Fruit fly (Drosophila melanogaster) whole organism, adult: Measurements from ENCODE around the gene ex.

Experiments
- CG11617 ChIP-seq: fragments of 200-800 bp; sonication (Bioruptor generic); optimal IDR thresholded peaks from 2 replicates; lab custom pipeline; 2017; ENCODE audit warnings: mild to moderate bottlenecking, missing biosample characterization, missing genetic modification reagents, missing genetic modification characterization
- CG12768 ChIP-seq: fragments of 200-800 bp; sonication (Bioruptor generic); optimal IDR thresholded peaks from 2 replicates; lab custom pipeline; 2017; ENCODE audit warnings: missing biosample characterization, missing genetic modification characterization, mild to moderate bottlenecking, moderate library complexity, missing genetic modification reagents
- CG14711 ChIP-seq: fragments of 200-800 bp; sonication (Bioruptor generic); optimal IDR thresholded peaks from 2 replicates; lab custom pipeline; 2018; ENCODE audit warnings: missing biosample characterization, mild to moderate bottlenecking, missing genetic modification characterization, moderate library complexity
- CG1620 ChIP-seq: fragments of 200-800 bp; sonication (Bioruptor generic); optimal IDR thresholded peaks from 2 replicates; lab custom pipeline; 2016; ENCODE audit warnings: missing biosample characterization, missing genetic modification characterization
- CG33017 ChIP-seq: fragments of 200-800 bp; sonication (Bioruptor generic); optimal IDR thresholded peaks from 2 replicates; lab custom pipeline; 2018; ENCODE audit warnings: missing biosample characterization, mild to moderate bottlenecking, missing genetic modification characterization, moderate library complexity
- CG5204 ChIP-seq: fragments of 200-800 bp; sonication (Bioruptor generic); optimal IDR thresholded peaks from 2 replicates; lab custom pipeline; 2016; ENCODE audit warnings: missing biosample characterization, missing genetic modification characterization
- CG7045 ChIP-seq: fragments of 200-800 bp; sonication (Bioruptor generic); optimal IDR thresholded peaks from 2 replicates; lab custom pipeline; 2017; ENCODE audit warnings: missing biosample characterization, mild to moderate bottlenecking, missing genetic modification characterization
- CG7101 ChIP-seq: fragments of 200-800 bp; sonication (Bioruptor generic); optimal IDR thresholded peaks from 2 replicates; lab custom pipeline; 2018; ENCODE audit warnings: missing biosample characterization, mild to moderate bottlenecking, missing genetic modification characterization, moderate library complexity
- Clk ChIP-seq: fragments of 200-800 bp; sonication (Bioruptor generic); optimal IDR thresholded peaks from 2 replicates; lab custom pipeline; 2017; ENCODE audit warnings: missing biosample characterization, missing genetic modification characterization
- Crg-1 ChIP-seq: fragments of 200-800 bp; sonication (Bioruptor generic); optimal IDR thresholded peaks from 2 replicates; lab custom pipeline; 2016; ENCODE audit warnings: missing biosample characterization, missing genetic modification characterization
- Hr96 ChIP-seq: fragments of 200-800 bp; sonication (Bioruptor generic); optimal IDR thresholded peaks from 2 replicates; lab custom pipeline; 2016; ENCODE audit warnings: missing biosample characterization, missing genetic modification characterization
- Mnt ChIP-seq: fragments of 200-800 bp; sonication (Bioruptor generic); optimal IDR thresholded peaks from 2 replicates; lab custom pipeline; 2016; ENCODE audit warnings: missing biosample characterization, mild to moderate bottlenecking, missing genetic modification characterization
- bab1 ChIP-seq: fragments of 200-800 bp; sonication (Bioruptor generic); optimal IDR thresholded peaks from 3 replicates; lab custom pipeline; 2019; ENCODE audit warnings: missing biosample characterization, mild to moderate bottlenecking, missing genetic modification characterization, moderate library complexity
- cic ChIP-seq: fragments of 200-800 bp; sonication (Bioruptor generic); optimal IDR thresholded peaks from 2 replicates; lab custom pipeline; 2017; ENCODE audit warnings: missing biosample characterization, mild to moderate bottlenecking, missing genetic modification characterization, moderate library complexity
- cnc ChIP-seq, 2 experiments: fragments of >200 bp; optimal IDR thresholded peaks; 2 replicates each; lab custom pipeline; 2017
- kay ChIP-seq: fragments of 200-800 bp; sonication (Bioruptor generic); peaks from one replicate; lab custom pipeline; 2016; ENCODE audit warnings: missing biosample characterization, missing genetic modification characterization, borderline replicate concordance
- ovo ChIP-seq: fragments of 200-800 bp; sonication (Bioruptor generic); optimal IDR thresholded peaks from 2 replicates; lab custom pipeline; 2016; ENCODE audit warnings: missing biosample characterization, missing genetic modification characterization
- pad ChIP-seq: fragments of 200-800 bp; sonication (Bioruptor generic); optimal IDR thresholded peaks from 3 replicates; lab custom pipeline; 2017; ENCODE audit warnings: missing biosample characterization, missing genetic modification characterization, mild to moderate bottlenecking, moderate library complexity, missing genetic modification reagents
- tj ChIP-seq: fragments of 200-800 bp; sonication (Bioruptor generic); optimal IDR thresholded peaks from 3 replicates; lab custom pipeline; 2017; ENCODE audit warnings: missing biosample characterization, mild to moderate bottlenecking, missing genetic modification characterization, moderate library complexity
- toe ChIP-seq: fragments of 200-800 bp; sonication (Bioruptor generic); optimal IDR thresholded peaks from 2 replicates; lab custom pipeline; 2016; ENCODE audit warnings: missing biosample characterization, missing genetic modification characterization

The ex gene

dm6 chr2L:471021-471479 is 40.0 kb downstream of the ex start:
- peak; percentile 60 for TF ChIP-seq CG5204
- peak; percentile 14 for TF ChIP-seq CG1620 (GFP tag; lab: Kevin White, UChicago)
- peak; percentile 66 for TF ChIP-seq CG12768 (GFP tag; lab: Kevin White, UChicago)
- no peak for TF ChIP-seq Mnt
- peak; percentile 85 for TF ChIP-seq CG7101 (tag; lab: Kevin White, UChicago)
- no peak for TF ChIP-seq cnc (optimal IDR thresholded peaks at IDR 0.05; lab: Kevin White, UChicago)
- TF ChIP-seq kay (GFP tag; lab: Kevin White, UChicago) = no peak
- peak; percentile 34 for TF ChIP-seq Clk (GFP tag; lab: Kevin White, UChicago)
- peak; percentile 36 for TF ChIP-seq cic (GFP tag; lab: Kevin White, UChicago)
- TF ChIP-seq pad = peak; percentile 55
- peak; percentile 78 for TF ChIP-seq CG33017 (tag; lab: Kevin White, UChicago)
- peak; percentile 79 for TF ChIP-seq tj
- peak; percentile 66 for TF ChIP-seq CG7045
- TF ChIP-seq toe = peak; percentile 41
- TF ChIP-seq CG14711 (tag; lab: Kevin White, UChicago) = peak; percentile 80
- peak; percentile 31 for TF ChIP-seq Crg-1 (GFP tag; lab: Kevin White, UChicago)
- peak; percentile 88 for TF ChIP-seq bab1
- TF ChIP-seq Hr96 (GFP tag; lab: Kevin White, UChicago) = no peak
- peak; percentile 86 for TF ChIP-seq CG11617
- TF ChIP-seq ovo (GFP tag; lab: Kevin White, UChicago) = peak; percentile 44

- TF ChIP-seq toe (peak; percentile 81), CG14711 (tag; lab: Kevin White, UChicago) (peak; percentile 66), CG12768 (GFP tag; lab: Kevin White, UChicago) (peak; percentile 84), Crg-1 (GFP tag; lab: Kevin White, UChicago) (peak; percentile 61), kay (GFP tag; lab: Kevin White, UChicago) (no peak), Clk (GFP tag; lab: Kevin White, UChicago) (peak; percentile 85), CG1620 (GFP tag; lab: Kevin White, UChicago) (peak; percentile 59), Mnt (peak; percentile 85), cnc (optimal IDR thresholded peaks at IDR 0.05; lab: Kevin White, UChicago) (no peak), ovo (GFP tag; lab: Kevin White, UChicago) (peak; percentile 93), CG5204 (peak; percentile 75), tj (peak; percentile 59), pad (peak; percentile 85), bab1 (peak; percentile 77), cic (GFP tag; lab: Kevin White, UChicago) (peak; percentile 94), CG7045 (peak; percentile 87), CG7101 (tag; lab: Kevin White, UChicago) (peak; percentile 78), CG11617 (peak; percentile 84), Hr96 (GFP tag; lab: Kevin White, UChicago) (peak; percentile 82), CG33017 (tag; lab: Kevin White, UChicago) (peak; percentile 76)
Measured at dm6 chr2L:472073-472590, 41.1 kb downstream of the ex start, which contains the start of gene CG4297. TSS of gene CG4297 (minus strand) at chr2L:472200.

DNA sequence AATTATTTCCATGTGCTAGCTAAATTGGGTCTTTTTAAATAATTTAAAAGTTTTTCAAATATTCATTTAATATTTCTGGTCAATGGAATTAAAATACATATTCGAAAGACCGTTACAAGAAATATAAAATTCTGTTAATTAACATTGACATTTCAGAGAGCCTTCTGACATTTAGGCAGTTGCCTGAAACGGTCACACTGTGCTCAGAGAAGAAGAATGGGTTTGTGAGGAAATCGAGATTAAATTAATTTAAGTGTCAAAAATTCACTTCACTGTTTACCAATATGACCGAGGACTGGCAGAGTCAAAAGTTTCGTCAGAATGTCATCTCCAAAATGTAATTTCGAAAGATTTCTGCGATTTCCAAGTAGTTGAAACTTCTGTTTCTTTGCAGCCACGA is 41.8 kb downstream of the ex start, which contains the start of gene MED15:
TSS of gene MED15 (plus strand) at position 185 of the 400 bp plus-strand sequence.
- peak; percentile 90 for TF ChIP-seq kay (GFP tag; lab: Kevin White, UChicago)
- no peak for TF ChIP-seq CG33017 (tag; lab: Kevin White, UChicago)
- no peak for TF ChIP-seq bab1
- no peak for TF ChIP-seq Hr96 (GFP tag; lab: Kevin White, UChicago)
- no peak for TF ChIP-seq CG12768 (GFP tag; lab: Kevin White, UChicago)

DNA sequence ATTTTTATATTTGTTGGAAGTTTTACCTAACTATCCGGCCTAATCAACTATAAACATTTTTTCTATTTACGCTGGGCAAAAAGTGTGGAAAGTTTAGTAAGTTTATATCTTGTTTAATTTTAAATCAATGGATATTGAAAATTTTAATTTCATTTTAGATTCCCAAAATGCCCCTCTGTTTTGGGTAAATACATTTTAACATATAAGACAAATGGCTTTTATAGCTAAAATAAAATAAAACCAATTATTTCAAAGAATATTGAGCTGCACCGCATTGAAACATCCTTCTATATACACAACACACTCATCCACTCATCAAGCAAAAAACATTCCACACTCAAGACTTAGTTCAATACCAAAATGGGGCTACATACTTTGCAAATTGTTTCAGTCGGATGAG is 44.9 kb downstream of the ex start, which contains the start of gene ush:
TSS of gene ush (plus strand) at position 301 of the 400 bp plus-strand sequence.
- TF ChIP-seq CG12768 (GFP tag; lab: Kevin White, UChicago) (no peak), CG1620 (GFP tag; lab: Kevin White, UChicago) (no peak), kay (GFP tag; lab: Kevin White, UChicago) (no peak), CG11617 (no peak), Clk (GFP tag; lab: Kevin White, UChicago) (no peak), CG5204 (no peak), bab1 (no peak), ovo (GFP tag; lab: Kevin White, UChicago) (no peak), cic (GFP tag; lab: Kevin White, UChicago) (no peak), Mnt (no peak), Crg-1 (GFP tag; lab: Kevin White, UChicago) (no peak), tj (no peak), pad (no peak), CG14711 (tag; lab: Kevin White, UChicago) (no peak), cnc (optimal IDR thresholded peaks at IDR 0.05; lab: Kevin White, UChicago) (no peak), CG33017 (tag; lab: Kevin White, UChicago) (no peak), toe (no peak), Hr96 (GFP tag; lab: Kevin White, UChicago) (no peak), CG7045 (no peak)

dm6 chr2L:478173-478572 is 47.1 kb downstream of the ex start:
- TF ChIP-seq CG14711 (tag; lab: Kevin White, UChicago) (no peak), cnc (optimal IDR thresholded peaks at IDR 0.05; lab: Kevin White, UChicago) (no peak), bab1 (no peak), CG11617 (no peak), CG1620 (GFP tag; lab: Kevin White, UChicago) (no peak), CG7045 (no peak)

- TF ChIP-seq pad (peak; percentile 66), cic (GFP tag; lab: Kevin White, UChicago) (peak; percentile 88), Clk (GFP tag; lab: Kevin White, UChicago) (peak; percentile 84), tj (peak; percentile 82), toe (peak; percentile 92), bab1 (peak; percentile 41), CG7045 (peak; percentile 85), CG11617 (peak; percentile 83), CG12768 (GFP tag; lab: Kevin White, UChicago) (peak; percentile 99), CG7101 (tag; lab: Kevin White, UChicago) (peak; percentile 61), CG14711 (tag; lab: Kevin White, UChicago) (peak; percentile 2), CG1620 (GFP tag; lab: Kevin White, UChicago) (peak; percentile 54), CG5204 (peak; percentile 81), ovo (GFP tag; lab: Kevin White, UChicago) (peak; percentile 80), kay (GFP tag; lab: Kevin White, UChicago) (peak; percentile 99), CG33017 (tag; lab: Kevin White, UChicago) (peak; percentile 89), cnc (optimal IDR thresholded peaks at IDR 0.05; lab: Kevin White, UChicago) (peak in 1 of 2 experiments; percentile 28), Mnt (peak; percentile 94), Crg-1 (GFP tag; lab: Kevin White, UChicago) (peak; percentile 32), Hr96 (GFP tag; lab: Kevin White, UChicago) (peak; percentile 97)
Measured at dm6 chr2L:478749-479482, 47.9 kb downstream of the ex start.
